Worm (Caenorhabditis elegans): ENCODE results near the gene F41C6.4.

The F41C6.4 gene

ce11 chrX:6874723-6875122 lies at the start of gene F41C6.4:
Gene F41C6.4, minus strand, starts transcription at chrX:6874823.
- TF ChIP-seq ceh-36 (tag; optimal IDR thresholded peaks at IDR 0.05) = no peak
- no peak for TF ChIP-seq hnd-1 (tag; optimal IDR thresholded peaks at IDR 0.05)
- TF ChIP-seq aly-1 (tag; optimal IDR thresholded peaks at IDR 0.05) = no peak
- TF ChIP-seq tra-4 (tag; optimal IDR thresholded peaks at IDR 0.05) = no peak
- TF ChIP-seq hmg-4 (GFP tag; optimal IDR thresholded peaks at IDR 0.05) = no peak
- no peak for TF ChIP-seq ama-1 (optimal IDR thresholded peaks at IDR 0.05)

- TF ChIP-seq scrt-1 (GFP tag; IDR thresholded peaks at IDR 0.05) = no peak
- TF ChIP-seq hmbx-1 (tag; optimal IDR thresholded peaks at IDR 0.05) = no peak
- no peak for TF ChIP-seq B0310.2 (tag; optimal IDR thresholded peaks at IDR 0.05)
- TF ChIP-seq aly-1 (tag; optimal IDR thresholded peaks at IDR 0.05) = no peak
- no peak for TF ChIP-seq tra-4 (tag; optimal IDR thresholded peaks at IDR 0.05)
- TF ChIP-seq ceh-36 (tag; optimal IDR thresholded peaks at IDR 0.05) = no peak
- no peak for TF ChIP-seq ama-1 (optimal IDR thresholded peaks at IDR 0.05)
- no peak for TF ChIP-seq ceh-13 (GFP tag; optimal IDR thresholded peaks at IDR 0.05)
- TF ChIP-seq F13C5.2 (tag; optimal IDR thresholded peaks at IDR 0.05) = no peak
- TF ChIP-seq flt-1 (GFP tag; IDR thresholded peaks at IDR 0.05) = no peak
- no peak for TF ChIP-seq tbx-37 (GFP tag; conservative IDR thresholded peaks at IDR 0.05)
- TF ChIP-seq pes-1 (GFP tag; IDR thresholded peaks at IDR 0.05) = no peak
- no peak for TF ChIP-seq ets-7 (tag; optimal IDR thresholded peaks at IDR 0.05)
- TF ChIP-seq tbx-11 (GFP tag; IDR thresholded peaks at IDR 0.05) = no peak
These were observed 45.5 kb upstream of the F41C6.4 start for ce11 chrX:6920132-6920531.

ce11 chrX:6916150-6916549 lies 41.5 kb upstream of the F41C6.4 start:
- TF ChIP-seq aly-1 (tag; optimal IDR thresholded peaks at IDR 0.05) (no peak), tra-4 (tag; optimal IDR thresholded peaks at IDR 0.05) (no peak), pes-1 (GFP tag; IDR thresholded peaks at IDR 0.05) (no peak), tbx-11 (GFP tag; IDR thresholded peaks at IDR 0.05) (no peak)

- TF ChIP-seq F13C5.2 (tag; optimal IDR thresholded peaks at IDR 0.05) (no peak), ceh-36 (tag; optimal IDR thresholded peaks at IDR 0.05) (no peak), hnd-1 (tag; optimal IDR thresholded peaks at IDR 0.05) (no peak), ceh-13 (GFP tag; optimal IDR thresholded peaks at IDR 0.05) (no peak), hmg-4 (GFP tag; optimal IDR thresholded peaks at IDR 0.05) (no peak), ama-1 (optimal IDR thresholded peaks at IDR 0.05) (no peak), aly-1 (tag; optimal IDR thresholded peaks at IDR 0.05) (no peak), B0310.2 (tag; optimal IDR thresholded peaks at IDR 0.05) (no peak), hmbx-1 (tag; optimal IDR thresholded peaks at IDR 0.05) (no peak), tbx-11 (GFP tag; IDR thresholded peaks at IDR 0.05) (no peak), flt-1 (GFP tag; IDR thresholded peaks at IDR 0.05) (no peak), tra-4 (tag; optimal IDR thresholded peaks at IDR 0.05) (no peak), ets-7 (tag; optimal IDR thresholded peaks at IDR 0.05) (no peak)
These were observed 40.7 kb upstream of the F41C6.4 start for ce11 chrX:6915279-6915678.

ce11 chrX:6913989-6914388 lies 39.4 kb upstream of the F41C6.4 start, which contains the start of gene nhx-4:
Gene nhx-4, plus strand, starts transcription at chrX:6914289.
- TF ChIP-seq hmbx-1 (tag; optimal IDR thresholded peaks at IDR 0.05) (no peak), aly-1 (tag; optimal IDR thresholded peaks at IDR 0.05) (no peak), hmg-4 (GFP tag; optimal IDR thresholded peaks at IDR 0.05) (no peak)

- no peak for TF ChIP-seq aly-1 (tag; optimal IDR thresholded peaks at IDR 0.05)
- TF ChIP-seq ceh-36 (tag; optimal IDR thresholded peaks at IDR 0.05) = no peak
- TF ChIP-seq ama-1 (optimal IDR thresholded peaks at IDR 0.05) = no peak
- no peak for TF ChIP-seq ets-7 (tag; optimal IDR thresholded peaks at IDR 0.05)
- no peak for TF ChIP-seq tbx-37 (GFP tag; conservative IDR thresholded peaks at IDR 0.05)
- no peak for TF ChIP-seq tra-4 (tag; optimal IDR thresholded peaks at IDR 0.05)
- TF ChIP-seq tbx-11 (GFP tag; IDR thresholded peaks at IDR 0.05) = no peak
- TF ChIP-seq F13C5.2 (tag; optimal IDR thresholded peaks at IDR 0.05) = no peak
- TF ChIP-seq sea-1 (GFP tag; conservative IDR thresholded peaks at IDR 0.05) = no peak
- no peak for TF ChIP-seq ceh-13 (GFP tag; optimal IDR thresholded peaks at IDR 0.05)
- no peak for TF ChIP-seq pes-1 (GFP tag; IDR thresholded peaks at IDR 0.05)
- TF ChIP-seq B0310.2 (tag; optimal IDR thresholded peaks at IDR 0.05) = no peak
- no peak for TF ChIP-seq hmg-4 (GFP tag; optimal IDR thresholded peaks at IDR 0.05)
- TF ChIP-seq hnd-1 (tag; optimal IDR thresholded peaks at IDR 0.05) = no peak
These were observed 31.0 kb upstream of the F41C6.4 start for ce11 chrX:6905581-6905980.

- TF ChIP-seq pes-1 (GFP tag; IDR thresholded peaks at IDR 0.05) (no peak), hnd-1 (tag; optimal IDR thresholded peaks at IDR 0.05) (no peak), scrt-1 (GFP tag; IDR thresholded peaks at IDR 0.05) (no peak), flt-1 (GFP tag; IDR thresholded peaks at IDR 0.05) (no peak)
These were observed 29.6 kb upstream of the F41C6.4 start, which contains the start of gene sid-5 for ce11 chrX:6904064-6904771. Gene sid-5, plus strand, starts transcription at chrX:6904721.

ce11 chrX:6902958-6903357 lies 28.3 kb upstream of the F41C6.4 start:
- peak; percentile 49 for TF ChIP-seq ceh-36 (tag; optimal IDR thresholded peaks at IDR 0.05)
- TF ChIP-seq hnd-1 (tag; optimal IDR thresholded peaks at IDR 0.05) = peak; percentile 67
- TF ChIP-seq tra-4 (tag; optimal IDR thresholded peaks at IDR 0.05) = no peak
- TF ChIP-seq flt-1 (GFP tag; IDR thresholded peaks at IDR 0.05) = peak; percentile 71
- peak; percentile 54 for TF ChIP-seq ceh-13 (GFP tag; optimal IDR thresholded peaks at IDR 0.05)
- peak; percentile 76; the same call in 1 of the 2 replicates for TF ChIP-seq sea-1 (GFP tag; conservative IDR thresholded peaks at IDR 0.05)
- TF ChIP-seq ama-1 (optimal IDR thresholded peaks at IDR 0.05) = no peak
- no peak for TF ChIP-seq hmbx-1 (tag; optimal IDR thresholded peaks at IDR 0.05)
- peak; percentile 86 for TF ChIP-seq pes-1 (GFP tag; IDR thresholded peaks at IDR 0.05)
- TF ChIP-seq tbx-37 (GFP tag; conservative IDR thresholded peaks at IDR 0.05) = peak; percentile 80
- TF ChIP-seq aly-1 (tag; optimal IDR thresholded peaks at IDR 0.05) = peak; percentile 76
- peak; percentile 76 for TF ChIP-seq hmg-4 (GFP tag; optimal IDR thresholded peaks at IDR 0.05)
- TF ChIP-seq tbx-11 (GFP tag; IDR thresholded peaks at IDR 0.05) = peak; percentile 83
- TF ChIP-seq ets-7 (tag; optimal IDR thresholded peaks at IDR 0.05) = peak; percentile 5
- peak; percentile 61 for TF ChIP-seq F13C5.2 (tag; optimal IDR thresholded peaks at IDR 0.05)
- peak; percentile 84; the same call in 1 of the 2 replicates for TF ChIP-seq scrt-1 (GFP tag; IDR thresholded peaks at IDR 0.05)
